Fruit fly (Drosophila melanogaster) whole organism, embryonic: ENCODE measurements around the gene RpS14a.

Experiments
- Atf3 ChIP-seq: fragments of 200-800 bp; sonication (Bioruptor generic); optimal IDR thresholded peaks from 3 replicates; lab custom pipeline; 2016; ENCODE audit warnings: missing biosample characterization, missing genetic modification characterization
- B-H2 ChIP-seq: fragments of 200-800 bp; sonication (Bioruptor generic); optimal IDR thresholded peaks from 2 replicates; lab custom pipeline; 2018; ENCODE audit warnings: missing biosample characterization, mild to moderate bottlenecking, missing genetic modification characterization
- Blimp-1 ChIP-seq: fragments of 200-800 bp; sonication (Bioruptor generic); optimal IDR thresholded peaks from 3 replicates; lab custom pipeline; 2018; ENCODE audit warnings: missing biosample characterization, missing genetic modification characterization, mild to moderate bottlenecking, moderate library complexity, missing genetic modification reagents
- CG10147 ChIP-seq: fragments of 200-800 bp; sonication (Bioruptor generic); optimal IDR thresholded peaks from 2 replicates; lab custom pipeline; 2019; ENCODE audit warnings: missing biosample characterization, mild to moderate bottlenecking, missing genetic modification characterization, moderate library complexity
- CG10321 ChIP-seq: fragments of 200-800 bp; sonication (Bioruptor generic); IDR thresholded peaks from 2 replicates; pipeline ENCODE4 v1.3.6; 2022; ENCODE audit warnings: missing biosample characterization, missing genetic modification characterization
- CG10979 ChIP-seq: fragments of 200-800 bp; sonication (Bioruptor generic); optimal IDR thresholded peaks from 2 replicates; lab custom pipeline; 2018; ENCODE audit warnings: missing biosample characterization, mild to moderate bottlenecking, missing genetic modification characterization, moderate library complexity
- CG11085 ChIP-seq: fragments of 200-800 bp; sonication (Bioruptor generic); IDR thresholded peaks from 2 replicates; pipeline ENCODE4 v1.3.6; 2022; ENCODE audit warnings: missing biosample characterization, missing genetic modification characterization
- CG15514 ChIP-seq: fragments of 200-800 bp; sonication (Bioruptor generic); optimal IDR thresholded peaks from 3 replicates; lab custom pipeline; 2017; ENCODE audit warnings: missing biosample characterization, missing genetic modification characterization, mild to moderate bottlenecking, moderate library complexity, missing genetic modification reagents
- CG3726 ChIP-seq: fragments of 200-800 bp; sonication (Bioruptor generic); IDR thresholded peaks from 3 replicates; pipeline ENCODE4, ENCODE4 v1.3.6; 2022; ENCODE audit warnings: missing biosample characterization, missing genetic modification characterization
- CG4328 ChIP-seq: fragments of 200-800 bp; sonication (Bioruptor generic); optimal IDR thresholded peaks from 3 replicates; lab custom pipeline; 2017; ENCODE audit warnings: missing biosample characterization, missing genetic modification reagents, missing genetic modification characterization
- CG4404 ChIP-seq: fragments of 200-800 bp; sonication (Bioruptor generic); IDR thresholded peaks from 2 replicates; pipeline ENCODE4 v1.3.6; 2022; ENCODE audit warnings: missing biosample characterization, missing genetic modification characterization
- CG4424 ChIP-seq: fragments of 200-800 bp; sonication (Bioruptor generic); optimal IDR thresholded peaks from 3 replicates; lab custom pipeline; 2016; ENCODE audit warnings: missing biosample characterization, missing genetic modification characterization
- CG6689 ChIP-seq: fragments of 200-800 bp; sonication (Bioruptor generic); IDR thresholded peaks from 2 replicates; pipeline ENCODE4 v1.3.6; 2022; ENCODE audit warnings: missing biosample characterization, missing genetic modification characterization
- CG6854 ChIP-seq: fragments of 200-800 bp; sonication (Bioruptor generic); optimal IDR thresholded peaks from 3 replicates; lab custom pipeline; 2017; ENCODE audit warnings: missing biosample characterization, mild to moderate bottlenecking, missing genetic modification characterization
- CG7357 ChIP-seq: fragments of 200-800 bp; sonication (Bioruptor generic); IDR thresholded peaks from 3 replicates; pipeline ENCODE4 v1.3.6; 2022; ENCODE audit warnings: missing biosample characterization, missing genetic modification characterization
- CG7745 ChIP-seq: fragments of 200-800 bp; sonication (Bioruptor generic); optimal IDR thresholded peaks from 2 replicates; lab custom pipeline; 2018; ENCODE audit warnings: missing biosample characterization, mild to moderate bottlenecking, missing genetic modification characterization, moderate library complexity
- CG7963 ChIP-seq: fragments of 200-800 bp; sonication (Bioruptor generic); IDR thresholded peaks from 3 replicates; pipeline ENCODE4 v1.3.6; 2022; ENCODE audit warnings: missing biosample characterization, missing genetic modification characterization; ENCODE audit not compliant: partially characterized antibody
- CG8765 ChIP-seq: fragments of 200-800 bp; sonication (Bioruptor generic); IDR thresholded peaks from 2 replicates; pipeline ENCODE4 v1.3.6; 2022; ENCODE audit warnings: missing biosample characterization, missing genetic modification characterization
- CG9876 ChIP-seq: fragments of 200-800 bp; sonication (Bioruptor generic); optimal IDR thresholded peaks from 2 replicates; lab custom pipeline; 2016; ENCODE audit warnings: missing biosample characterization, missing genetic modification characterization
- D ChIP-seq, 2 experiments: fragments of 200-800 bp in 1 of 2; fragments of >200 bp in 1 of 2; sonication (Bioruptor generic) in 1 of 2; optimal IDR thresholded peaks; 2 replicates in 1 of 2; 3 replicates in 1 of 2; lab custom pipeline; 2017; ENCODE audit warnings: mild to moderate bottlenecking in 1 of 2, missing biosample characterization in 1 of 2, missing genetic modification characterization in 1 of 2, missing genetic modification reagents in 1 of 2
- Dip3 ChIP-seq: fragments of 200-800 bp; sonication (Bioruptor generic); optimal IDR thresholded peaks from 3 replicates; lab custom pipeline; 2016; ENCODE audit warnings: missing biosample characterization, missing genetic modification characterization
- Doc3 ChIP-seq: fragments of 200-800 bp; sonication (Bioruptor generic); IDR thresholded peaks from 3 replicates; pipeline ENCODE4 v1.3.6; 2022; ENCODE audit warnings: missing biosample characterization, missing genetic modification characterization; ENCODE audit not compliant: partially characterized antibody
- HLH4C ChIP-seq: fragments of 200-800 bp; sonication (Bioruptor generic); IDR thresholded peaks from 3 replicates; pipeline ENCODE4 v1.3.6; 2022; ENCODE audit warnings: missing biosample characterization, missing genetic modification characterization; ENCODE audit not compliant: partially characterized antibody
- MTF-1 ChIP-seq: fragments of 200-800 bp; sonication (Bioruptor generic); optimal IDR thresholded peaks from 2 replicates; lab custom pipeline; 2018; ENCODE audit warnings: missing biosample characterization, mild to moderate bottlenecking, missing genetic modification characterization, borderline replicate concordance
- Nf-YC ChIP-seq: fragments of 200-800 bp; optimal IDR thresholded peaks from 3 replicates; lab custom pipeline; 2019; ENCODE audit warnings: missing biosample characterization, mild to moderate bottlenecking, missing genetic modification characterization, moderate library complexity
- Vsx1 ChIP-seq: fragments of 200-800 bp; sonication (Bioruptor generic); optimal IDR thresholded peaks from 2 replicates; lab custom pipeline; 2017; ENCODE audit warnings: missing biosample characterization, mild to moderate bottlenecking, missing genetic modification characterization, missing genetic modification reagents
- YL-1 ChIP-seq: fragments of 200-800 bp; sonication (Bioruptor generic); optimal IDR thresholded peaks from 3 replicates; lab custom pipeline; 2017; ENCODE audit warnings: missing biosample characterization, mild to moderate bottlenecking, missing genetic modification characterization
- ara ChIP-seq: fragments of 200-800 bp; sonication (Bioruptor generic); IDR thresholded peaks from 2 replicates; pipeline ENCODE4 v1.3.6; 2022; ENCODE audit warnings: missing biosample characterization, missing genetic modification characterization
- ase ChIP-seq: fragments of 200-800 bp; sonication (Bioruptor generic); IDR thresholded peaks from 3 replicates; pipeline ENCODE4 v1.3.6; 2022; ENCODE audit warnings: missing biosample characterization, missing genetic modification characterization
- ash1 ChIP-seq: fragments of 200-800 bp; sonication (Bioruptor generic); optimal IDR thresholded peaks from 2 replicates; lab custom pipeline; 2018; ENCODE audit warnings: missing biosample characterization, mild to moderate bottlenecking, missing genetic modification characterization
- btn ChIP-seq: fragments of 200-800 bp; sonication (Bioruptor generic); optimal IDR thresholded peaks from 2 replicates; lab custom pipeline; 2016; ENCODE audit warnings: missing biosample characterization, missing genetic modification characterization
- cwo ChIP-seq: fragments of 200-800 bp; sonication (Bioruptor generic); optimal IDR thresholded peaks from 3 replicates; lab custom pipeline; 2017; ENCODE audit warnings: missing biosample characterization, missing genetic modification characterization, mild to moderate bottlenecking, moderate library complexity, missing genetic modification reagents
- disco-r ChIP-seq: fragments of 200-800 bp; sonication (Bioruptor generic); optimal IDR thresholded peaks from 2 replicates; lab custom pipeline; 2016; ENCODE audit warnings: missing biosample characterization, missing genetic modification characterization
- dmrt99B ChIP-seq: fragments of 200-800 bp; sonication (Bioruptor generic); optimal IDR thresholded peaks from 2 replicates; lab custom pipeline; 2018; ENCODE audit warnings: missing biosample characterization, mild to moderate bottlenecking, missing genetic modification characterization, moderate library complexity
- en ChIP-seq: fragments of 200-800 bp; sonication (Bioruptor generic); optimal IDR thresholded peaks from 2 replicates; lab custom pipeline; 2016; ENCODE audit warnings: missing biosample characterization, missing genetic modification characterization
- ewg ChIP-seq: fragments of 200-800 bp; sonication (Bioruptor generic); optimal IDR thresholded peaks from 3 replicates; lab custom pipeline; 2017; ENCODE audit warnings: mild to moderate bottlenecking, missing biosample characterization, missing genetic modification reagents, missing genetic modification characterization
- fd3F ChIP-seq: fragments of 200-800 bp; sonication (Bioruptor generic); optimal IDR thresholded peaks from 2 replicates; lab custom pipeline; 2018; ENCODE audit warnings: missing biosample characterization, mild to moderate bottlenecking, missing genetic modification characterization, moderate library complexity
- h ChIP-seq: fragments of >200 bp; optimal IDR thresholded peaks from 2 replicates; lab custom pipeline; 2017
- kay ChIP-seq: fragments of 200-800 bp; sonication (Bioruptor generic); optimal IDR thresholded peaks from 2 replicates; lab custom pipeline; 2016; ENCODE audit warnings: missing biosample characterization, missing genetic modification characterization
- lab ChIP-seq: fragments of 200-800 bp; sonication (Bioruptor generic); optimal IDR thresholded peaks from 3 replicates; lab custom pipeline; 2017; ENCODE audit warnings: missing biosample characterization, missing genetic modification characterization, mild to moderate bottlenecking, moderate library complexity, missing genetic modification reagents
- lbe ChIP-seq: fragments of 200-800 bp; sonication (Bioruptor generic); optimal IDR thresholded peaks from 2 replicates; lab custom pipeline; 2016; ENCODE audit warnings: missing biosample characterization, mild to moderate bottlenecking, missing genetic modification characterization
- maf-S ChIP-seq: fragments of 200-800 bp; sonication (Bioruptor generic); optimal IDR thresholded peaks from 2 replicates; lab custom pipeline; 2016; ENCODE audit warnings: missing biosample characterization, missing genetic modification characterization
- phol ChIP-seq: fragments of 200-800 bp; sonication (Bioruptor generic); optimal IDR thresholded peaks from 3 replicates; lab custom pipeline; 2018; ENCODE audit warnings: missing biosample characterization, mild to moderate bottlenecking, missing genetic modification characterization, moderate library complexity
- ranshi ChIP-seq: fragments of 200-800 bp; sonication (Bioruptor generic); IDR thresholded peaks from 2 replicates; pipeline ENCODE4 v1.3.6; 2022; ENCODE audit warnings: missing biosample characterization, missing genetic modification characterization
- sens ChIP-seq: fragments of 200-800 bp; sonication (Bioruptor generic); peaks from one replicate; lab custom pipeline; 2016; ENCODE audit warnings: missing biosample characterization, missing genetic modification characterization
- sens-2 ChIP-seq: fragments of 200-800 bp; sonication (Bioruptor generic); IDR thresholded peaks from 2 replicates; pipeline ENCODE4 v1.3.6; 2022; ENCODE audit warnings: missing biosample characterization, missing genetic modification characterization
- sna ChIP-seq: fragments of 200-800 bp; sonication (Bioruptor generic); IDR thresholded peaks from 2 replicates; pipeline ENCODE4 v1.3.6; 2022; ENCODE audit warnings: missing biosample characterization, missing genetic modification characterization; ENCODE audit not compliant: partially characterized antibody
- tna ChIP-seq: fragments of 200-800 bp; sonication (Bioruptor generic); IDR thresholded peaks from 2 replicates; pipeline ENCODE4 v1.3.6; 2022; ENCODE audit warnings: missing biosample characterization, missing genetic modification characterization; ENCODE audit not compliant: partially characterized antibody
- ttk ChIP-seq: fragments of 200-800 bp; sonication (Bioruptor generic); IDR thresholded peaks from 2 replicates; pipeline ENCODE4 v2.1.2; 2022; ENCODE audit warnings: missing biosample characterization, missing genetic modification characterization
- usp ChIP-seq: fragments of >200 bp; optimal IDR thresholded peaks from 2 replicates; lab custom pipeline; 2017; ENCODE audit warnings: missing biosample characterization, missing genetic modification characterization

RpS14a gene

DNA sequence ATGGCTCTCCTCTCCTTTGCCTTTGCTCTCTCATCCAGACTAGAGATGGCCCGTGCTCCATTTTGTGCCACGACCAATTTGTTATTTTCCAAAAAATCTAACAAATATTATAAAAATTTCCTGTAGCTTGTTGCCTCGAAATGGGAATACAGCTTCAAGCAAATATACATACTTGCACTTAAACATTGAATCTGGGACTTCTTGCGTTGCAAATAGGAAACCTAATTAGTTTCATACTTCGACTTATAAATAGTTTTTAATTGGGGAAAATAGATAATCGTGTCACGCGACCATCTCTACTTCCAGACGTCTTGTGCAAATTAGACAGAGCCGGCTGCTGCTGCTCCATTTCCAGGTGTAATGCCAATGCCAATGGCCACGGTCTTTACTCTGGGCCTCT, 36.9 kb downstream of the RpS14a start (continued):
- TF ChIP-seq cwo (GFP tag; lab: Kevin White, UChicago) (peak; percentile 25), fd3F (peak; percentile 9), dmrt99B (tag; lab: Kevin White, UChicago) (peak; percentile 66), B-H2 (GFP tag; lab: Kevin White, UChicago) (peak; percentile 40), h (lab: Kevin White, UChicago) (no peak), CG6689 (peak; percentile 54), disco-r (GFP tag; lab: Kevin White, UChicago) (no peak), CG9876 (GFP tag; lab: Kevin White, UChicago) (no peak), sens-2 (GFP tag; lab: Robert Waterston, UW) (no peak), CG4328 (GFP tag; lab: Kevin White, UChicago) (peak; percentile 32), Doc3 (peak; percentile 67), usp (GFP tag; lab: Kevin White, UChicago) (no peak), btn (GFP tag; lab: Kevin White, UChicago) (no peak), lbe (GFP tag; lab: Kevin White, UChicago) (peak; percentile 0), sna (GFP tag; lab: Robert Waterston, UW) (no peak; the same call in 1 of the 2 replicates), YL-1 (no peak), MTF-1 (no peak), CG10321 (GFP tag; lab: Robert Waterston, UW) (no peak), ttk (GFP tag; lab: Robert Waterston, UW) (no peak), Nf-YC (peak; percentile 18), CG15514 (GFP tag; lab: Kevin White, UChicago) (peak; percentile 29), tna (GFP tag; lab: Robert Waterston, UW) (no peak), ash1 (GFP tag; lab: Kevin White, UChicago) (no peak), CG8765 (GFP tag; lab: Robert Waterston, UW) (no peak), ranshi (peak; percentile 29; the same call in 1 of the 2 replicates), sens (peak; percentile 90), CG4404 (GFP tag; lab: Robert Waterston, UW) (peak; percentile 27; the same call in 1 of the 2 replicates), kay (GFP tag; lab: Kevin White, UChicago) (no peak), CG10147 (peak; percentile 74), CG7745 (tag; lab: Kevin White, UChicago) (no peak), CG4424 (GFP tag; lab: Kevin White, UChicago) (peak; percentile 46), CG6854 (peak; percentile 17), ase (GFP tag; lab: Robert Waterston, UW) (no peak), CG10979 (tag; lab: Kevin White, UChicago) (peak; percentile 49), CG7963 (GFP tag; lab: Robert Waterston, UW) (no peak), CG11085 (GFP tag; lab: Robert Waterston, UW) (no peak), ara (GFP tag; lab: Robert Waterston, UW) (no peak), D (optimal IDR thresholded peaks at IDR 0.05; lab: Kevin White, UChicago) (no peak), D (GFP tag; optimal IDR thresholded peaks at IDR 0.05; lab: Kevin White, UChicago) (peak; percentile 27), HLH4C (peak; percentile 36; the same call in 1 of the 3 replicates), phol (tag; lab: Kevin White, UChicago) (peak; percentile 64), Blimp-1 (GFP tag; lab: Kevin White, UChicago) (peak; percentile 48), Atf3 (GFP tag; lab: Kevin White, UChicago) (no peak), Vsx1 (peak; percentile 2), CG3726 (no peak), ewg (GFP tag; lab: Kevin White, UChicago) (no peak), Dip3 (GFP tag; lab: Kevin White, UChicago) (no peak), lab (peak; percentile 73), en (GFP tag; lab: Kevin White, UChicago) (no peak), CG7357 (GFP tag; lab: Robert Waterston, UW) (no peak), maf-S (GFP tag; lab: Kevin White, UChicago) (no peak)
